Worm (Caenorhabditis elegans) whole organism, L1 larva: ENCODE measurements around the gene C34B4.2.
A peak's percentile ranks its signal among the peaks of the same experiment; 100 is the strongest.

Experiments used
- C04F5.9 ChIP-seq: sonication (generic microtip); optimal IDR thresholded peaks from 2 replicates; lab custom pipeline; 2016; ENCODE audit warnings: missing genetic modification characterization, missing compliant biosample characterization
- F16B12.6 ChIP-seq: fragments of 150-350 bp; optimal IDR thresholded peaks from 2 replicates; lab custom pipeline; 2014; ENCODE audit warnings: missing biosample characterization, missing genetic modification characterization
- aly-2 ChIP-seq: fragments of 150-350 bp; optimal IDR thresholded peaks from 2 replicates; lab custom pipeline; 2014; ENCODE audit warnings: missing biosample characterization, missing genetic modification characterization
- blmp-1 ChIP-seq: fragments of 150-350 bp; optimal IDR thresholded peaks from 2 replicates; lab custom pipeline; 2014; ENCODE audit warnings: missing biosample characterization, missing genetic modification characterization
- ceh-63 ChIP-seq: fragments of 200-800 bp; sonication (Bioruptor generic); optimal IDR thresholded peaks from 2 replicates; lab custom pipeline; 2018; ENCODE audit warnings: mild to moderate bottlenecking, missing genetic modification characterization, missing compliant biosample characterization
- ceh-82 ChIP-seq, 3 experiments: fragments of 150-350 bp in 1 of 3; sonication (generic microtip) in 2 of 3; optimal IDR thresholded peaks; 2 replicates each; lab custom pipeline; 2014 to 2017; ENCODE audit warnings: missing biosample characterization in 3 of 3, missing genetic modification characterization in 3 of 3
- dpl-1 ChIP-seq, 3 experiments: fragments of 150-350 bp in 2 of 3; sonication (generic microtip) in 1 of 3; optimal IDR thresholded peaks; 2 replicates each; lab custom pipeline; 2014 to 2017; ENCODE audit warnings: missing biosample characterization in 3 of 3, missing genetic modification characterization in 3 of 3, missing genetic modification reagents in 3 of 3
- efl-1 ChIP-seq, 4 experiments: fragments of 150-350 bp; optimal IDR thresholded peaks in 3 of 4; peaks in 1 of 4; 1 replicate in 1 of 4; 2 replicates in 3 of 4; lab custom pipeline; 2014; ENCODE audit warnings: missing biosample characterization in 2 of 4, missing genetic modification characterization in 2 of 4, missing genetic modification reagents in 2 of 4
- egl-13 ChIP-seq: sonication (generic microtip); optimal IDR thresholded peaks from 2 replicates; lab custom pipeline; 2016; ENCODE audit warnings: missing genotype, missing genetic modification reagents, missing genetic modification characterization, missing compliant biosample characterization
- egl-27 ChIP-seq, 2 experiments: fragments of 150-350 bp in 1 of 2; sonication (generic microtip); optimal IDR thresholded peaks; 3 replicates each; lab custom pipeline; 2017 to 2018; ENCODE audit warnings: missing biosample characterization in 2 of 2, missing genetic modification characterization in 2 of 2, missing genetic modification reagents in 2 of 2
- elt-3 ChIP-seq, 6 experiments: fragments of 150-350 bp in 1 of 6; sonication (generic microtip); optimal IDR thresholded peaks; 2 replicates each; lab custom pipeline; 2017 to 2018; ENCODE audit warnings: missing biosample characterization in 6 of 6, missing genetic modification characterization in 6 of 6, inconsistent platforms in 1 of 6
- ets-5 ChIP-seq: fragments of 200-800 bp; sonication (Bioruptor generic); IDR thresholded peaks from 2 replicates; pipeline ENCODE4 v1.3.6; 2022; ENCODE audit warnings: missing genetic modification characterization, missing compliant biosample characterization
- fos-1 ChIP-seq: fragments of 150-350 bp; optimal IDR thresholded peaks from 2 replicates; lab custom pipeline; 2014; ENCODE audit warnings: missing biosample characterization, missing genetic modification characterization
- grh-1 ChIP-seq: fragments of 200-800 bp; sonication (Bioruptor generic); IDR thresholded peaks from 2 replicates; pipeline ENCODE4 v1.3.6; 2022; ENCODE audit warnings: missing genetic modification reagents, missing genetic modification characterization, missing compliant biosample characterization
- hlh-17 ChIP-seq: fragments of 200-800 bp; sonication (Bioruptor generic); optimal IDR thresholded peaks from 2 replicates; lab custom pipeline; 2018; ENCODE audit warnings: missing genetic modification characterization, mild to moderate bottlenecking, missing compliant biosample characterization, moderate library complexity, borderline replicate concordance
- hlh-4 ChIP-seq: sonication (generic microtip); optimal IDR thresholded peaks from 2 replicates; lab custom pipeline; 2016; ENCODE audit warnings: mild to moderate bottlenecking, missing genetic modification characterization, missing compliant biosample characterization
- hpl-2 ChIP-seq: fragments of 150-350 bp; optimal IDR thresholded peaks from 2 replicates; lab custom pipeline; 2014; ENCODE audit warnings: missing biosample characterization, missing genetic modification reagents, missing genetic modification characterization
- lin-14 ChIP-seq: fragments of 200-800 bp; sonication (Bioruptor generic); optimal IDR thresholded peaks from 2 replicates; lab custom pipeline; 2018; ENCODE audit warnings: mild to moderate bottlenecking, missing genetic modification characterization, moderate library complexity, missing compliant biosample characterization
- lir-3 ChIP-seq: sonication (generic microtip); optimal IDR thresholded peaks from 2 replicates; lab custom pipeline; 2016; ENCODE audit warnings: mild to moderate bottlenecking, missing genetic modification characterization, moderate library complexity, missing compliant biosample characterization; ENCODE audit not compliant: poor library complexity
- lsy-2 ChIP-seq, 2 experiments: fragments of 150-350 bp; optimal IDR thresholded peaks; 2 replicates each; lab custom pipeline; 2014; ENCODE audit warnings: missing biosample characterization in 2 of 2, missing genetic modification characterization in 2 of 2
- mab-9 ChIP-seq: fragments of 200-800 bp; sonication (Bioruptor generic); IDR thresholded peaks from 2 replicates; pipeline ENCODE4 v1.3.6; 2022; ENCODE audit warnings: missing genetic modification reagents, missing genetic modification characterization, missing compliant biosample characterization
- mef-2 ChIP-seq: fragments of 150-350 bp; optimal IDR thresholded peaks from 2 replicates; lab custom pipeline; 2014; ENCODE audit warnings: missing biosample characterization, missing genetic modification characterization
- nhr-237 ChIP-seq: fragments of 150-350 bp; optimal IDR thresholded peaks from 2 replicates; lab custom pipeline; 2014; ENCODE audit warnings: missing biosample characterization, missing genetic modification characterization
- nhr-28 ChIP-seq: fragments of 150-350 bp; optimal IDR thresholded peaks from 2 replicates; lab custom pipeline; 2014; ENCODE audit warnings: missing biosample characterization, missing genetic modification characterization
- nhr-71 ChIP-seq: sonication (generic microtip); optimal IDR thresholded peaks from 2 replicates; lab custom pipeline; 2016; ENCODE audit warnings: mild to moderate bottlenecking, missing genetic modification characterization, moderate library complexity, missing compliant biosample characterization
- nhr-84 ChIP-seq: sonication (generic microtip); optimal IDR thresholded peaks from 2 replicates; lab custom pipeline; 2017; ENCODE audit warnings: missing biosample characterization, missing genetic modification characterization
- nhr-85 ChIP-seq: sonication (generic microtip); peaks from one replicate; lab custom pipeline; 2016; ENCODE audit warnings: missing genetic modification characterization, inconsistent platforms, missing compliant biosample characterization
- nhr-90 ChIP-seq: sonication (generic microtip); optimal IDR thresholded peaks from 2 replicates; lab custom pipeline; 2016; ENCODE audit warnings: mild to moderate bottlenecking, missing genetic modification characterization, missing compliant biosample characterization; ENCODE audit not compliant: poor library complexity
- pag-3 ChIP-seq: sonication (generic microtip); optimal IDR thresholded peaks from 2 replicates; lab custom pipeline; 2017; ENCODE audit warnings: missing genetic modification characterization, mild to moderate bottlenecking, missing compliant biosample characterization, antibody characterized with exemption, borderline replicate concordance; ENCODE audit not compliant: insufficient read depth
- rnt-1 ChIP-seq: sonication (generic microtip); optimal IDR thresholded peaks from 2 replicates; lab custom pipeline; 2016; ENCODE audit warnings: mild to moderate bottlenecking, missing genetic modification characterization, moderate library complexity, missing compliant biosample characterization
- skn-1 ChIP-seq: fragments of 150-350 bp; optimal IDR thresholded peaks from 2 replicates; lab custom pipeline; 2014; ENCODE audit warnings: missing biosample characterization, missing genetic modification characterization
- snu-23 ChIP-seq: sonication (generic microtip); optimal IDR thresholded peaks from 2 replicates; lab custom pipeline; 2016; ENCODE audit warnings: missing genetic modification characterization, missing compliant biosample characterization
- sox-4 ChIP-seq: sonication (generic microtip); optimal IDR thresholded peaks from 2 replicates; lab custom pipeline; 2016; ENCODE audit warnings: missing genetic modification characterization, missing compliant biosample characterization
- swsn-7 ChIP-seq: sonication (generic microtip); optimal IDR thresholded peaks from 2 replicates; lab custom pipeline; 2016; ENCODE audit warnings: missing genetic modification characterization, missing compliant biosample characterization
- unc-30 ChIP-seq: sonication (generic microtip); optimal IDR thresholded peaks from 2 replicates; lab custom pipeline; 2017; ENCODE audit warnings: missing biosample characterization, missing genetic modification characterization
- unc-98 ChIP-seq: fragments of 200-800 bp; sonication (Bioruptor generic); IDR thresholded peaks from 2 replicates; pipeline ENCODE4 v1.3.6; 2022; ENCODE audit warnings: missing genetic modification characterization, missing compliant biosample characterization
- zag-1 ChIP-seq: fragments of 150-350 bp; optimal IDR thresholded peaks from 2 replicates; lab custom pipeline; 2014; ENCODE audit warnings: missing biosample characterization, missing genetic modification characterization
- zip-4 ChIP-seq: fragments of 200-800 bp; sonication (Bioruptor generic); optimal IDR thresholded peaks from 2 replicates; lab custom pipeline; 2018; ENCODE audit warnings: mild to moderate bottlenecking, missing genetic modification characterization, moderate library complexity, missing compliant biosample characterization
- ztf-11 ChIP-seq, 2 experiments: sonication (generic microtip); optimal IDR thresholded peaks; 2 replicates each; lab custom pipeline; 2016 to 2017; ENCODE audit warnings: missing genetic modification characterization in 2 of 2, missing biosample characterization in 1 of 2, missing compliant biosample characterization in 1 of 2
- ztf-4 ChIP-seq: fragments of 150-350 bp; optimal IDR thresholded peaks from 2 replicates; lab custom pipeline; 2014; ENCODE audit warnings: missing biosample characterization, missing genetic modification characterization

C34B4.2 gene

ce11 chrV:13092349-13092748 is 9.5 kb downstream of the C34B4.2 start, which contains the start of gene lurp-4:
Gene lurp-4 (plus strand): TSS chrV:13092649.
- TF ChIP-seq egl-27 (tag; optimal IDR thresholded peaks at IDR 0.05; lab: Kevin White, UChicago) = no peak
- TF ChIP-seq grh-1 (GFP tag; lab: Robert Waterston, UW) = no peak
- no peak for TF ChIP-seq pag-3
- no peak for TF ChIP-seq elt-3 (tag; optimal IDR thresholded peaks at IDR 0.05; lab: Kevin White, UChicago)
- no peak for TF ChIP-seq mef-2 (tag; lab: Kevin White, UChicago)
- no peak for TF ChIP-seq ceh-63 (GFP tag; lab: Kevin White, UChicago)
- TF ChIP-seq hlh-17 = no peak
- TF ChIP-seq ztf-11 (tag; optimal IDR thresholded peaks at IDR 0.05; lab: Kevin White, UChicago) = no peak
- TF ChIP-seq snu-23 (GFP tag; lab: Kevin White, UChicago) = no peak
- no peak for TF ChIP-seq C04F5.9
- TF ChIP-seq nhr-28 (tag; lab: Kevin White, UChicago) = no peak
- TF ChIP-seq nhr-71 = no peak
- no peak for TF ChIP-seq zag-1 (tag; lab: Kevin White, UChicago)
- no peak for TF ChIP-seq hlh-4 (tag; lab: Kevin White, UChicago)
- TF ChIP-seq nhr-90 (tag; lab: Kevin White, UChicago) = no peak
- no peak for TF ChIP-seq ceh-82 (tag; optimal IDR thresholded peaks at IDR 0.05; lab: Kevin White, UChicago)
- no peak for TF ChIP-seq sox-4 (tag; lab: Kevin White, UChicago)
- TF ChIP-seq ztf-4 (tag; lab: Kevin White, UChicago) = no peak
- TF ChIP-seq nhr-237 (tag; lab: Kevin White, UChicago) = no peak
- no peak for TF ChIP-seq F16B12.6 (tag; lab: Kevin White, UChicago)

- TF ChIP-seq ets-5 (GFP tag; lab: Robert Waterston, UW) = no peak
- no peak for TF ChIP-seq unc-30 (tag; lab: Kevin White, UChicago)
- no peak for TF ChIP-seq unc-98 (GFP tag; lab: Robert Waterston, UW)
- no peak for TF ChIP-seq efl-1 (optimal IDR thresholded peaks at IDR 0.05; lab: Kevin White, UChicago)
- TF ChIP-seq efl-1 (GFP tag; optimal IDR thresholded peaks at IDR 0.05 in 1 of 2; lab: Kevin White, UChicago) = no peak
- TF ChIP-seq hpl-2 = no peak
- no peak for TF ChIP-seq dpl-1 (GFP tag; optimal IDR thresholded peaks at IDR 0.05; lab: Kevin White, UChicago)
- TF ChIP-seq nhr-28 (tag; lab: Kevin White, UChicago) = no peak
- no peak for TF ChIP-seq zip-4
- no peak for TF ChIP-seq egl-13 (tag; lab: Kevin White, UChicago)
- TF ChIP-seq fos-1 (tag; lab: Kevin White, UChicago) = no peak
- no peak for TF ChIP-seq lir-3 (tag; lab: Kevin White, UChicago)
- TF ChIP-seq swsn-7 (tag; lab: Kevin White, UChicago) = no peak
- no peak for TF ChIP-seq mab-9 (GFP tag; lab: Robert Waterston, UW)
- no peak for TF ChIP-seq blmp-1 (tag; lab: Kevin White, UChicago)
- no peak for TF ChIP-seq rnt-1 (tag; lab: Kevin White, UChicago)
- no peak for TF ChIP-seq elt-3 (tag; optimal IDR thresholded peaks at IDR 0.05; lab: Kevin White, UChicago)
- TF ChIP-seq skn-1 (tag; lab: Kevin White, UChicago) = no peak
- TF ChIP-seq, all 84 proteins: peak for 0
These were observed 12.8 kb downstream of the C34B4.2 start, which contains the start of gene C34B4.5 for ce11 chrV:13095654-13096053. Gene C34B4.5 (plus strand): TSS chrV:13095954.

ce11 chrV:13105840-13106429 is 23.1 kb downstream of the C34B4.2 start:
- no peak for TF ChIP-seq C04F5.9
- TF ChIP-seq blmp-1 (tag; lab: Kevin White, UChicago) = peak; percentile 34
- TF ChIP-seq nhr-84 (tag; lab: Kevin White, UChicago) = no peak
- TF ChIP-seq nhr-85 (tag; lab: Kevin White, UChicago) = peak; percentile 13
- TF ChIP-seq efl-1 (optimal IDR thresholded peaks at IDR 0.05; lab: Kevin White, UChicago) = no peak
- TF ChIP-seq efl-1 (GFP tag; optimal IDR thresholded peaks at IDR 0.05 in 1 of 2; lab: Kevin White, UChicago) = peak in 1 of 2 experiments; percentile 6
- TF ChIP-seq lin-14 (GFP tag; lab: Kevin White, UChicago) = peak; percentile 8
- no peak for TF ChIP-seq lsy-2 (tag; optimal IDR thresholded peaks at IDR 0.05; lab: Kevin White, UChicago)
- TF ChIP-seq aly-2 (tag; lab: Kevin White, UChicago) = no peak
- peak in 1 of 3 experiments; percentile 10 for TF ChIP-seq ceh-82 (tag; optimal IDR thresholded peaks at IDR 0.05; lab: Kevin White, UChicago)
